Worm (Caenorhabditis elegans) whole organism, L2 larva: ENCODE data around the gene sli-1.
A peak's percentile ranks its signal among the peaks of the same experiment; 100 is the strongest.

Experiments used
- C34F6.9 ChIP-seq: fragments of 150-350 bp; optimal IDR thresholded peaks from 2 replicates; lab custom pipeline; 2014; ENCODE audit warnings: missing biosample characterization, missing genetic modification characterization
- F13H6.1 ChIP-seq: sonication (generic microtip); optimal IDR thresholded peaks from 2 replicates; lab custom pipeline; 2016; ENCODE audit warnings: missing genetic modification characterization, missing compliant biosample characterization
- R02D3.7 ChIP-seq: fragments of 150-350 bp; optimal IDR thresholded peaks from 2 replicates; lab custom pipeline; 2014; ENCODE audit warnings: missing biosample characterization, missing genetic modification characterization
- aly-2 ChIP-seq: fragments of 150-350 bp; optimal IDR thresholded peaks from 2 replicates; lab custom pipeline; 2014; ENCODE audit warnings: missing biosample characterization, missing genetic modification characterization
- ama-1 ChIP-seq: fragments of 150-350 bp; optimal IDR thresholded peaks from 2 replicates; lab custom pipeline; 2018; ENCODE audit warnings: inconsistent platforms
- blmp-1 ChIP-seq: sonication (generic microtip); optimal IDR thresholded peaks from 2 replicates; lab custom pipeline; 2017; ENCODE audit warnings: missing genetic modification characterization, mild to moderate bottlenecking, missing compliant biosample characterization, antibody characterized with exemption, moderate library complexity; ENCODE audit not compliant: insufficient read depth
- dmd-4 ChIP-seq: sonication (generic microtip); optimal IDR thresholded peaks from 2 replicates; lab custom pipeline; 2017; ENCODE audit warnings: missing biosample characterization, missing genetic modification characterization
- elt-3 ChIP-seq: sonication (generic microtip); optimal IDR thresholded peaks from 2 replicates; lab custom pipeline; 2017; ENCODE audit warnings: missing biosample characterization, missing genetic modification characterization
- fos-1 ChIP-seq: fragments of 150-350 bp; optimal IDR thresholded peaks from 2 replicates; lab custom pipeline; 2014; ENCODE audit warnings: missing biosample characterization, missing genetic modification characterization
- gmeb-1 ChIP-seq: fragments of 150-350 bp; optimal IDR thresholded peaks from 2 replicates; lab custom pipeline; 2014; ENCODE audit warnings: missing biosample characterization, missing genetic modification characterization
- lin-11 ChIP-seq: fragments of 150-350 bp; sonication (generic microtip); optimal IDR thresholded peaks from 2 replicates; lab custom pipeline; 2014; ENCODE audit warnings: missing biosample characterization, missing genetic modification characterization, inconsistent platforms, mixed read lengths
- lin-13 ChIP-seq: fragments of 150-350 bp; optimal IDR thresholded peaks from 2 replicates; lab custom pipeline; 2014; ENCODE audit warnings: missing biosample characterization, missing genetic modification reagents, missing genetic modification characterization
- lin-39 ChIP-seq: fragments of 150-350 bp; optimal IDR thresholded peaks from 2 replicates; lab custom pipeline; 2014; ENCODE audit warnings: missing biosample characterization, missing genetic modification reagents, missing genetic modification characterization
- mab-5 ChIP-seq: fragments of 150-350 bp; optimal IDR thresholded peaks from 2 replicates; lab custom pipeline; 2014; ENCODE audit warnings: missing biosample characterization, missing genetic modification characterization
- mbf-1 ChIP-seq: sonication (generic microtip); optimal IDR thresholded peaks from 2 replicates; lab custom pipeline; 2017; ENCODE audit warnings: missing biosample characterization, missing genetic modification characterization
- mdl-1 ChIP-seq, 2 experiments: fragments of 150-350 bp in 1 of 2; sonication (generic microtip) in 1 of 2; optimal IDR thresholded peaks; 2 replicates each; lab custom pipeline; 2017; ENCODE audit warnings: missing biosample characterization in 2 of 2, missing genetic modification characterization in 2 of 2
- nhr-11 ChIP-seq: fragments of 150-350 bp; optimal IDR thresholded peaks from 2 replicates; lab custom pipeline; 2014; ENCODE audit warnings: missing biosample characterization, missing genetic modification characterization
- nhr-12 ChIP-seq: fragments of 150-350 bp; optimal IDR thresholded peaks from 2 replicates; lab custom pipeline; 2014; ENCODE audit warnings: missing biosample characterization, missing genetic modification characterization
- nhr-23 ChIP-seq: fragments of 150-350 bp; optimal IDR thresholded peaks from 2 replicates; lab custom pipeline; 2014; ENCODE audit warnings: missing biosample characterization, missing genetic modification reagents, missing genetic modification characterization
- nhr-237 ChIP-seq: fragments of 150-350 bp; optimal IDR thresholded peaks from 2 replicates; lab custom pipeline; 2014; ENCODE audit warnings: missing biosample characterization, missing genetic modification characterization
- nhr-25 ChIP-seq: fragments of 150-350 bp; sonication (generic microtip); optimal IDR thresholded peaks from 3 replicates; lab custom pipeline; 2014; ENCODE audit warnings: missing biosample characterization, missing genetic modification characterization
- nhr-77 ChIP-seq: fragments of 150-350 bp; optimal IDR thresholded peaks from 2 replicates; lab custom pipeline; 2014; ENCODE audit warnings: missing biosample characterization, missing genetic modification characterization
- peb-1 ChIP-seq: fragments of 150-350 bp; optimal IDR thresholded peaks from 2 replicates; lab custom pipeline; 2014; ENCODE audit warnings: missing biosample characterization, missing genetic modification characterization
- skn-1 ChIP-seq: sonication (generic microtip); optimal IDR thresholded peaks from 2 replicates; lab custom pipeline; 2017; ENCODE audit warnings: missing biosample characterization, missing genetic modification characterization
- sma-3 ChIP-seq: sonication (generic microtip); optimal IDR thresholded peaks from 2 replicates; lab custom pipeline; 2016; ENCODE audit warnings: missing genetic modification reagents, missing genetic modification characterization, missing compliant biosample characterization
- sma-9 ChIP-seq, 2 experiments: fragments of 150-350 bp in 1 of 2; sonication (generic microtip) in 1 of 2; optimal IDR thresholded peaks; 2 replicates each; lab custom pipeline; 2014 to 2016; ENCODE audit warnings: missing genetic modification characterization in 2 of 2, mild to moderate bottlenecking in 1 of 2, missing biosample characterization in 1 of 2, missing compliant biosample characterization in 1 of 2, missing genetic modification reagents in 1 of 2, moderate library complexity in 1 of 2
- snpc-4 ChIP-seq: fragments of 150-350 bp; optimal IDR thresholded peaks from 2 replicates; lab custom pipeline; 2014; ENCODE audit warnings: missing biosample characterization, missing genetic modification characterization
- unc-55 ChIP-seq: fragments of 150-350 bp; sonication (generic microtip); optimal IDR thresholded peaks from 3 replicates; lab custom pipeline; 2014; ENCODE audit warnings: missing biosample characterization, missing genetic modification reagents, missing genetic modification characterization
- zag-1 ChIP-seq: fragments of 150-350 bp; optimal IDR thresholded peaks from 2 replicates; lab custom pipeline; 2014; ENCODE audit warnings: missing biosample characterization, missing genetic modification characterization
- ztf-1 ChIP-seq: fragments of 200-800 bp; sonication (Bioruptor generic); conservative IDR thresholded peaks from 2 replicates; pipeline ENCODE4 v1.3.6; 2022; ENCODE audit warnings: missing genetic modification characterization, missing compliant biosample characterization
- ztf-4 ChIP-seq: fragments of 150-350 bp; optimal IDR thresholded peaks from 2 replicates; lab custom pipeline; 2014; ENCODE audit warnings: missing biosample characterization, missing genetic modification characterization

sli-1 gene

DNA sequence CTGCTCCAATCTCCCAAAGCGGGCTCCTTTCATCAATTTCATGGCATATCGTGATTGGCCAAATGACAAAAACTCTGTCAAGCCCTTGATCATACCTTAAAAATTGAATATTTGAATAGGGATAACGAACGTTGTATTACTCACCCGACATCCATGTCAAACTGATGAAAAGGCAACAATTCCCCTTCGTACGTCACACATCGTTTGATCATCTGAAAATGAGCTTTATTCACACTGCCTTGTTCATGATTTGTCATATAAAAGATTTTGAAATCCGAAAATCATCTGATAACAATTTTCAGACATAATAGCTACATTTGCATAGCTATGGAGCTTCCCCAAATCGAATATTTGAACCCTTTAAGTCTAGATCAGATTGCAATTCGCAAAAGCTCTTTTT lies 19.3 kb downstream of the sli-1 start, which contains the start of gene M02A10.1:
Gene M02A10.1 (plus strand): TSS at position 301 of the 400 bp plus-strand sequence.
- TF ChIP-seq aly-2 (tag; lab: Kevin White, UChicago): no peak
- no peak for TF ChIP-seq lin-13

DNA sequence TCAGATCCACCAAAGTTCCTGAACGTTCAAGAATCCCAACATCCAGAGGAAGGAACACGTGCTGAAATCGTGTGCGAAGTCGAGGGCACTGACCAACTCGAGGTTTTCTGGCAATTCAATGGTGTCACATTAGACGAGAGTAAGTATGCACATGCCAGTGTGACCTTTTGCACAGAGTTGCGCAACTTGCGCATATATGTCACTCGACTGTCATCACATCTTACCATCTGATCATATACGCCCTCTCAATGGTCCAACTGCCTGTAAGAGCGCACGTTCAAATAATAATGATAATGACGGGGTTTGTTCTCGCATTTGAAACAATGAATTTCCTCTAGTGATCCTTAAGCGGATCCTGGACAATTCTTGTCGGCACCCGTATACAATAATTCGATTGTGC lies 29.5 kb downstream of the sli-1 start:
- TF ChIP-seq lin-39 (tag; lab: Kevin White, UChicago) (no peak), ama-1 (lab: Kevin White, UChicago) (no peak), elt-3 (tag; lab: Kevin White, UChicago) (no peak), fos-1 (no peak), nhr-23 (tag; lab: Kevin White, UChicago) (no peak), nhr-77 (tag; lab: Kevin White, UChicago) (no peak)

DNA sequence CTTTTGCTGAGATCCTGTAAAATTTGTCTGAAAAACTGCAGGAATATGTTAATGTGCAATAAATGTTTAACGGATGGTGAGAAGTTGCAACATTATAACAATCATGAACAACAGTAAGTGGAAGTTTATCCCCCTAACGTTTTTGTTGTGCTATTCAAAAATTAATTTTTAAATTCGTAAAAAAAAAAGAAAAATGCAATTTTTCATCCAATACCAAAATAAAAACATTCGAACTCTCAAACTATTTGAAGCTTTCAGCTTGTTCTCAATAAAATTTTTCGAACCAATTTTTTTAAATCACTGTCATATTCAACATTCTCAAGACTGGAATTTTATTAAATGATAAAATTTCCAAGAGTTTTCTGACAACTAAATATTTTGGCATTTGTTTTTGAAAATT lies 34.2 kb downstream of the sli-1 start, which contains the start of gene ncam-1:
Gene ncam-1 (plus strand): TSS at position 301 of the 400 bp plus-strand sequence.
- TF ChIP-seq lin-11 (tag; lab: Kevin White, UChicago) (no peak), ztf-4 (tag; lab: Kevin White, UChicago) (no peak), dmd-4 (tag; lab: Kevin White, UChicago) (no peak), F13H6.1 (no peak), peb-1 (no peak), mbf-1 (tag; lab: Kevin White, UChicago) (no peak), mdl-1 (tag; optimal IDR thresholded peaks at IDR 0.05; lab: Kevin White, UChicago) (no peak), sma-3 (GFP tag; lab: Kevin White, UChicago) (no peak), sma-9 (GFP tag; optimal IDR thresholded peaks at IDR 0.05; lab: Kevin White, UChicago) (no peak), sma-9 (tag; optimal IDR thresholded peaks at IDR 0.05; lab: Kevin White, UChicago) (no peak)

DNA sequence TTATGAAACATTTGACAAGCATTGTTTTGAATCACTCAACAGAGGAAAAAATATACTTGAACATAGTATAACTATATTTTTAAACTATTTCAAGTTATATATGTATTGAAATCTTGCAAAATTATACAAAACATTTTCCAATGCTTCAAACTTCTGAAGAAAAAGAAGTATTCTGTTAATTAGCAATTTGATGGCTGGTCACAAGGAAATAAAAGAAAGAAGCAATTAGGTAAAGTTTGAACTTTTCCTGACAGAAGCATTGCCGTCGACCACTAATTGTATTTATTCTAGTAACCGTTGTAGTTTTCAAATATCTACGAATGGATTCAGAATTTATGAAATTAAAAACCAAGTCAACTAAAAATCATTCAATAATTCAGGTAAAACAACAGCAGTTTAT lies 37.2 kb downstream of the sli-1 start:
- no peak for TF ChIP-seq gmeb-1 (tag; lab: Kevin White, UChicago)
- TF ChIP-seq unc-55 (GFP tag; lab: Kevin White, UChicago): no peak
- TF ChIP-seq mab-5 (tag; lab: Kevin White, UChicago): no peak
- no peak for TF ChIP-seq nhr-12 (tag; lab: Kevin White, UChicago)

DNA sequence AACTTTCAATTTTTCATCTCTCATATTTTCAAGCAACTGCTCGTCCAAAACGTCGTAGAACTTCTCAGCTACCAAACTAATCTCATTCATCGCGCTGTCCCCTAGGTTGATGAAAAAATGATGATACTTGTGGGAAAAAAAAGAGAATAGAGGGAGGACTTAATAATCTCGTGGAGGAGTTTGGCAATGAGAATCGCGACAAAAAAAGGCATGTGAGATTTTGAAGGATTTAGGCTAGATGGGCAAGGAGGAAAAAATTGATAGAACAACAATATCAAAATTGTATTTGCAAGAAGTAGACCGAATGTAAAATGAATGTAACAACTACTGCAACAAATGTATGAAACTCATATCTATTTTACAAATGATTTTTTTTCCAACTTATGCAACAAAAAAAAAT lies 43.1 kb downstream of the sli-1 start, which contains the start of gene Y9C12A.1:
Gene Y9C12A.1 (minus strand): TSS at position 101 of the 400 bp plus-strand sequence.
- TF ChIP-seq blmp-1 (tag; lab: Kevin White, UChicago): no peak
- TF ChIP-seq snpc-4: no peak
- no peak for TF ChIP-seq C34F6.9 (tag; lab: Kevin White, UChicago)
- no peak for TF ChIP-seq mdl-1 (tag; optimal IDR thresholded peaks at IDR 0.05; lab: Kevin White, UChicago)
- no peak for TF ChIP-seq nhr-237 (tag; lab: Kevin White, UChicago)
- no peak for TF ChIP-seq skn-1 (tag; lab: Kevin White, UChicago)
- no peak for TF ChIP-seq nhr-25
- TF ChIP-seq lin-13: no peak
- TF ChIP-seq zag-1: no peak
- no peak for TF ChIP-seq R02D3.7 (tag; lab: Kevin White, UChicago)
- no peak for TF ChIP-seq elt-3 (tag; lab: Kevin White, UChicago)
- no peak for TF ChIP-seq fos-1
- TF ChIP-seq peb-1: no peak

DNA sequence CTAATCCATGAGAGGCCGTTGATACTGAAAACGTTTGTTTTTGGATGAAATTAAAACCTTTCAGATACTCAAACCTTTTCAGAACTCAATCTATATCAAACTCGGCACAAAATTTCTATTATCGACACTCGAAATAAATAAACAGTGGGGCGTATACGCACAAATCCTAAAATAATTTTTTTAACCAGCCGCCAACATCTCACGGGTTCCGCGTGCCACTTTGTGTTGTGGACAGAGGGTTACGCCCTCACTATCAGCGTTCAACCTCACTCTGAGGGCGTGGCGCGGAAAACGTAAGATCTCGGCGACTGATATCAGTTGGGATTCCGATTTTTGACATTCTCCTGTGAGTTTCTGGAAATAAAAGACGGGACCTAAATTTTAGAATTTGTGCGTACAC lies 44.4 kb downstream of the sli-1 start:
- TF ChIP-seq ztf-4 (tag; lab: Kevin White, UChicago) (no peak), snpc-4 (peak; percentile 25)

DNA sequence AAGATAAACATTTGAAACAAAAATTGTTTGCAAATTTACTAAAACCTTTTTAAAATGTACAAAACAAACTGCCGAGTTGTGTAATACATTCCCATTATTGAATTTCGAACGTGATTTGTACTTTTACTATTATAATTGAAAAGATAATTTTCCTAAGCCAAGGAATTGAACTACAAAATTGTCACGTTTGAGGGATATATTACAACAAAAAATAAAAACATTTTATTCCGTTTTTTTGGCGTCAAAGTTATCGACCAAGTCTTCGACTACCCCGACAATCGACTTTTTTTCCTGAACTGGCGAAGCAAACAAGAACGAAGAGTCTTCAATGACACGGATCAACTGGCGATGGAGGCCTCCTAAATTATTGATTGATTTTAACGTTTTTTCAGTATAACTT lies 44.8 kb downstream of the sli-1 start, which contains the start of gene T19D7.7:
Gene T19D7.7 (minus strand): TSS at position 101 of the 400 bp plus-strand sequence.
- TF ChIP-seq nhr-11 (no peak), ztf-1 (GFP tag; lab: Robert Waterston, UW) (no peak), skn-1 (tag; lab: Kevin White, UChicago) (no peak)
- TF ChIP-seq, all 48 proteins: peak for 0
